Fruit fly (Drosophila melanogaster) whole organism, wandering third instar larva: Measurements from ENCODE around the gene Spn100A.

ENCODE experiments used
- Abd-B ChIP-seq: fragments of >200 bp; optimal IDR thresholded peaks from 2 replicates; lab custom pipeline; 2017; ENCODE audit warnings: missing biosample characterization, missing genetic modification characterization
- Hnf4 ChIP-seq: fragments of 200-800 bp; sonication (Bioruptor generic); optimal IDR thresholded peaks from 2 replicates; lab custom pipeline; 2016; ENCODE audit warnings: missing biosample characterization, mild to moderate bottlenecking, missing genetic modification characterization
- OdsH ChIP-seq: fragments of 200-800 bp; sonication (Bioruptor generic); optimal IDR thresholded peaks from 2 replicates; lab custom pipeline; 2016; ENCODE audit warnings: missing biosample characterization, mild to moderate bottlenecking, missing genetic modification characterization
- Rel ChIP-seq, 2 experiments: fragments of 200-800 bp; sonication (Bioruptor generic) in 1 of 2; optimal IDR thresholded peaks; 2 replicates in 1 of 2; 3 replicates in 1 of 2; lab custom pipeline; 2016 to 2019; ENCODE audit warnings: mild to moderate bottlenecking in 2 of 2, missing biosample characterization in 2 of 2, missing genetic modification characterization in 2 of 2, moderate library complexity in 1 of 2
- usp ChIP-seq: fragments of >200 bp; optimal IDR thresholded peaks from 2 replicates; lab custom pipeline; 2017; ENCODE audit warnings: missing biosample characterization, missing genetic modification characterization

dm6 chr3R:30699165-30699564 lies 8.7 kb downstream of the Spn100A start:
- TF ChIP-seq Rel (GFP tag; optimal IDR thresholded peaks at IDR 0.05; lab: Kevin White, UChicago) (no peak), Rel (tag; optimal IDR thresholded peaks at IDR 0.05; lab: Kevin White, UChicago) (no peak), usp (GFP tag; lab: Kevin White, UChicago) (no peak), Abd-B (GFP tag; lab: Kevin White, UChicago) (no peak), Hnf4 (GFP tag; lab: Kevin White, UChicago) (no peak), OdsH (GFP tag; lab: Kevin White, UChicago) (no peak)
